Worm (Caenorhabditis elegans) whole organism, L1 larva: ENCODE results near the gene cpt-4.

ENCODE experiments used
- aly-2 ChIP-seq: fragments of 150-350 bp; optimal IDR thresholded peaks from 2 replicates; lab custom pipeline; 2014; ENCODE audit warnings: missing biosample characterization, missing genetic modification characterization
- blmp-1 ChIP-seq: fragments of 150-350 bp; optimal IDR thresholded peaks from 2 replicates; lab custom pipeline; 2014; ENCODE audit warnings: missing biosample characterization, missing genetic modification characterization
- ceh-63 ChIP-seq: fragments of 200-800 bp; sonication (Bioruptor generic); optimal IDR thresholded peaks from 2 replicates; lab custom pipeline; 2018; ENCODE audit warnings: mild to moderate bottlenecking, missing genetic modification characterization, missing compliant biosample characterization
- ceh-82 ChIP-seq, 3 experiments: fragments of 150-350 bp in 1 of 3; sonication (generic microtip) in 2 of 3; optimal IDR thresholded peaks; 2 replicates each; lab custom pipeline; 2014 to 2017; ENCODE audit warnings: missing biosample characterization in 3 of 3, missing genetic modification characterization in 3 of 3
- ceh-90 ChIP-seq: sonication (generic microtip); optimal IDR thresholded peaks from 2 replicates; lab custom pipeline; 2016; ENCODE audit warnings: missing genetic modification characterization, missing compliant biosample characterization
- efl-1 ChIP-seq, 4 experiments: fragments of 150-350 bp; optimal IDR thresholded peaks in 3 of 4; peaks in 1 of 4; 1 replicate in 1 of 4; 2 replicates in 3 of 4; lab custom pipeline; 2014; ENCODE audit warnings: missing biosample characterization in 2 of 4, missing genetic modification characterization in 2 of 4, missing genetic modification reagents in 2 of 4
- efl-3 ChIP-seq: fragments of 200-800 bp; sonication (Bioruptor generic); optimal IDR thresholded peaks from 2 replicates; lab custom pipeline; 2018; ENCODE audit warnings: mild to moderate bottlenecking, missing genetic modification characterization, missing compliant biosample characterization
- elt-2 ChIP-seq: sonication (generic microtip); optimal IDR thresholded peaks from 2 replicates; lab custom pipeline; 2016; ENCODE audit warnings: missing genetic modification characterization, mild to moderate bottlenecking, inconsistent platforms, missing compliant biosample characterization, missing genetic modification reagents
- elt-3 ChIP-seq, 6 experiments: fragments of 150-350 bp in 1 of 6; sonication (generic microtip); optimal IDR thresholded peaks; 2 replicates each; lab custom pipeline; 2017 to 2018; ENCODE audit warnings: missing biosample characterization in 6 of 6, missing genetic modification characterization in 6 of 6, inconsistent platforms in 1 of 6
- fkh-10 ChIP-seq: sonication (generic microtip); optimal IDR thresholded peaks from 2 replicates; lab custom pipeline; 2017; ENCODE audit warnings: missing biosample characterization, missing genetic modification reagents, missing genetic modification characterization
- fkh-4 ChIP-seq: sonication (generic microtip); optimal IDR thresholded peaks from 2 replicates; lab custom pipeline; 2016; ENCODE audit warnings: missing compliant biosample characterization, missing genetic modification characterization, borderline replicate concordance
- fkh-8 ChIP-seq: sonication (generic microtip); optimal IDR thresholded peaks from 2 replicates; lab custom pipeline; 2016; ENCODE audit warnings: mild to moderate bottlenecking, missing genetic modification characterization, missing compliant biosample characterization
- hpl-2 ChIP-seq: fragments of 150-350 bp; optimal IDR thresholded peaks from 2 replicates; lab custom pipeline; 2014; ENCODE audit warnings: missing biosample characterization, missing genetic modification reagents, missing genetic modification characterization
- isw-1 ChIP-seq: fragments of 200-800 bp; sonication (Bioruptor generic); IDR thresholded peaks from 2 replicates; pipeline ENCODE4 v1.3.6; 2022; ENCODE audit warnings: missing genetic modification characterization, missing compliant biosample characterization
- jun-1 ChIP-seq: fragments of 150-350 bp; optimal IDR thresholded peaks from 2 replicates; lab custom pipeline; 2014; ENCODE audit warnings: missing biosample characterization, missing genetic modification reagents, missing genetic modification characterization
- lin-13 ChIP-seq: fragments of 150-350 bp; optimal IDR thresholded peaks from 2 replicates; lab custom pipeline; 2014; ENCODE audit warnings: missing biosample characterization, missing genetic modification reagents, missing genetic modification characterization
- lin-14 ChIP-seq: fragments of 200-800 bp; sonication (Bioruptor generic); optimal IDR thresholded peaks from 2 replicates; lab custom pipeline; 2018; ENCODE audit warnings: mild to moderate bottlenecking, missing genetic modification characterization, moderate library complexity, missing compliant biosample characterization
- lin-15B ChIP-seq: fragments of 150-350 bp; sonication (generic microtip); optimal IDR thresholded peaks from 3 replicates; lab custom pipeline; 2014; ENCODE audit warnings: missing biosample characterization, missing genetic modification characterization
- lin-35 ChIP-seq, 2 experiments: fragments of 150-350 bp; optimal IDR thresholded peaks; 2 replicates each; lab custom pipeline; 2014; ENCODE audit warnings: missing biosample characterization in 2 of 2, missing genetic modification characterization in 2 of 2, missing genetic modification reagents in 2 of 2
- lin-39 ChIP-seq: fragments of 150-350 bp; optimal IDR thresholded peaks from 2 replicates; lab custom pipeline; 2014; ENCODE audit warnings: missing biosample characterization, missing genetic modification reagents, missing genetic modification characterization
- lir-3 ChIP-seq: sonication (generic microtip); optimal IDR thresholded peaks from 2 replicates; lab custom pipeline; 2016; ENCODE audit warnings: mild to moderate bottlenecking, missing genetic modification characterization, moderate library complexity, missing compliant biosample characterization; ENCODE audit not compliant: poor library complexity
- mab-9 ChIP-seq: fragments of 200-800 bp; sonication (Bioruptor generic); IDR thresholded peaks from 2 replicates; pipeline ENCODE4 v1.3.6; 2022; ENCODE audit warnings: missing genetic modification reagents, missing genetic modification characterization, missing compliant biosample characterization
- mdl-1 ChIP-seq, 2 experiments: fragments of 150-350 bp; optimal IDR thresholded peaks; 2 replicates each; lab custom pipeline; 2014 to 2017; ENCODE audit warnings: missing biosample characterization in 2 of 2, missing genetic modification characterization in 2 of 2, inconsistent platforms in 1 of 2
- mef-2 ChIP-seq: fragments of 150-350 bp; optimal IDR thresholded peaks from 2 replicates; lab custom pipeline; 2014; ENCODE audit warnings: missing biosample characterization, missing genetic modification characterization
- nhr-11 ChIP-seq: fragments of 150-350 bp; optimal IDR thresholded peaks from 2 replicates; lab custom pipeline; 2014; ENCODE audit warnings: missing biosample characterization, missing genetic modification characterization
- nhr-28 ChIP-seq: fragments of 150-350 bp; optimal IDR thresholded peaks from 2 replicates; lab custom pipeline; 2014; ENCODE audit warnings: missing biosample characterization, missing genetic modification characterization
- nhr-84 ChIP-seq: sonication (generic microtip); optimal IDR thresholded peaks from 2 replicates; lab custom pipeline; 2017; ENCODE audit warnings: missing biosample characterization, missing genetic modification characterization
- nhr-85 ChIP-seq: sonication (generic microtip); peaks from one replicate; lab custom pipeline; 2016; ENCODE audit warnings: missing genetic modification characterization, inconsistent platforms, missing compliant biosample characterization
- nhr-90 ChIP-seq: sonication (generic microtip); optimal IDR thresholded peaks from 2 replicates; lab custom pipeline; 2016; ENCODE audit warnings: mild to moderate bottlenecking, missing genetic modification characterization, missing compliant biosample characterization; ENCODE audit not compliant: poor library complexity
- pax-3 ChIP-seq: fragments of 200-800 bp; sonication (Bioruptor generic); optimal IDR thresholded peaks from 2 replicates; lab custom pipeline; 2018; ENCODE audit warnings: mild to moderate bottlenecking, missing genetic modification characterization, moderate library complexity, missing compliant biosample characterization
- pqm-1 ChIP-seq: sonication (generic microtip); optimal IDR thresholded peaks from 3 replicates; lab custom pipeline; 2017; ENCODE audit warnings: missing biosample characterization, missing genetic modification characterization
- rnt-1 ChIP-seq: sonication (generic microtip); optimal IDR thresholded peaks from 2 replicates; lab custom pipeline; 2016; ENCODE audit warnings: mild to moderate bottlenecking, missing genetic modification characterization, moderate library complexity, missing compliant biosample characterization
- ztf-11 ChIP-seq, 2 experiments: sonication (generic microtip); optimal IDR thresholded peaks; 2 replicates each; lab custom pipeline; 2016 to 2017; ENCODE audit warnings: missing genetic modification characterization in 2 of 2, missing biosample characterization in 1 of 2, missing compliant biosample characterization in 1 of 2
- ztf-4 ChIP-seq: fragments of 150-350 bp; optimal IDR thresholded peaks from 2 replicates; lab custom pipeline; 2014; ENCODE audit warnings: missing biosample characterization, missing genetic modification characterization

Gene cpt-4

ce11 chrV:5027640-5028039 is at the start of gene cpt-4:
cpt-4 (minus strand) TSS chrV:5027723.
- TF ChIP-seq pqm-1 = peak; percentile 63
- peak; percentile 33 for TF ChIP-seq lin-14 (GFP tag; lab: Kevin White, UChicago)
- TF ChIP-seq lin-35 (GFP tag; optimal IDR thresholded peaks at IDR 0.05; lab: Kevin White, UChicago) = peak in 1 of 2 experiments; percentile 10
- peak; percentile 30 for TF ChIP-seq nhr-85 (tag; lab: Kevin White, UChicago)
- TF ChIP-seq mdl-1 (tag; optimal IDR thresholded peaks at IDR 0.05; lab: Kevin White, UChicago) = peak in 1 of 2 experiments; percentile 33
- peak in 1 of 6 experiments; percentile 36 for TF ChIP-seq elt-3 (tag; optimal IDR thresholded peaks at IDR 0.05; lab: Kevin White, UChicago)
- peak; percentile 50 for TF ChIP-seq blmp-1 (tag; lab: Kevin White, UChicago)
- TF ChIP-seq rnt-1 (tag; lab: Kevin White, UChicago) = no peak
- no peak for TF ChIP-seq nhr-84 (tag; lab: Kevin White, UChicago)
- TF ChIP-seq elt-2 = peak; percentile 79

ce11 chrV:5072082-5072481 is 44.6 kb upstream of the cpt-4 start, which contains the start of gene Y58A7A.2:
Y58A7A.2 (minus strand) TSS chrV:5072182.
- TF ChIP-seq jun-1 (tag; lab: Kevin White, UChicago) = no peak
- TF ChIP-seq lir-3 (tag; lab: Kevin White, UChicago) = no peak
- peak; percentile 79 for TF ChIP-seq blmp-1 (tag; lab: Kevin White, UChicago)
- no peak for TF ChIP-seq lin-15B (tag; lab: Kevin White, UChicago)
- TF ChIP-seq nhr-85 (tag; lab: Kevin White, UChicago) = peak; percentile 4
- TF ChIP-seq isw-1 (GFP tag; lab: Robert Waterston, UW) = no peak

ce11 chrV:5069440-5069839 is 41.9 kb upstream of the cpt-4 start, which contains the start of gene Y58A7A.1:
Y58A7A.1 (minus strand) TSS chrV:5069540.
- TF ChIP-seq lin-13 (GFP tag; lab: Kevin White, UChicago) (no peak), mab-9 (no peak), nhr-28 (tag; lab: Kevin White, UChicago) (no peak), fkh-4 (tag; lab: Kevin White, UChicago) (no peak), ztf-4 (tag; lab: Kevin White, UChicago) (no peak), aly-2 (tag; lab: Kevin White, UChicago) (no peak), ceh-82 (tag; optimal IDR thresholded peaks at IDR 0.05; lab: Kevin White, UChicago) (no peak), mef-2 (tag; lab: Kevin White, UChicago) (no peak), pax-3 (tag; lab: Kevin White, UChicago) (no peak), lin-39 (tag; lab: Kevin White, UChicago) (no peak), fkh-10 (no peak)

- TF ChIP-seq elt-2 (peak; percentile 85), nhr-11 (tag; lab: Kevin White, UChicago) (no peak), elt-3 (tag; optimal IDR thresholded peaks at IDR 0.05; lab: Kevin White, UChicago) (no peak), efl-3 (GFP tag; lab: Kevin White, UChicago) (no peak), mdl-1 (tag; optimal IDR thresholded peaks at IDR 0.05; lab: Kevin White, UChicago) (no peak), ceh-63 (GFP tag; lab: Kevin White, UChicago) (no peak), pqm-1 (peak; percentile 51), hpl-2 (GFP tag; lab: Kevin White, UChicago) (no peak), mab-9 (no peak), ztf-11 (tag; optimal IDR thresholded peaks at IDR 0.05; lab: Kevin White, UChicago) (no peak), nhr-90 (tag; lab: Kevin White, UChicago) (no peak), ceh-90 (tag; lab: Kevin White, UChicago) (no peak), efl-1 (optimal IDR thresholded peaks at IDR 0.05; lab: Kevin White, UChicago) (no peak), efl-1 (GFP tag; optimal IDR thresholded peaks at IDR 0.05 in 1 of 2; lab: Kevin White, UChicago) (no peak), fkh-8 (tag; lab: Kevin White, UChicago) (no peak)
These were observed 39.9 kb upstream of the cpt-4 start for ce11 chrV:5067390-5067789.
